Worm (Caenorhabditis elegans) whole organism, L1 larva: ENCODE results near the gene ivd-1.

ENCODE experiments used
- aly-2 ChIP-seq: fragments of 150-350 bp; optimal IDR thresholded peaks from 2 replicates; lab custom pipeline; 2014; ENCODE audit warnings: missing biosample characterization, missing genetic modification characterization
- ama-1 ChIP-seq: fragments of 150-350 bp; optimal IDR thresholded peaks from 2 replicates; lab custom pipeline; 2014
- ceh-90 ChIP-seq: sonication (generic microtip); optimal IDR thresholded peaks from 2 replicates; lab custom pipeline; 2016; ENCODE audit warnings: missing genetic modification characterization, missing compliant biosample characterization
- irx-1 ChIP-seq: sonication (generic microtip); optimal IDR thresholded peaks from 2 replicates; lab custom pipeline; 2016; ENCODE audit warnings: missing genetic modification characterization, missing compliant biosample characterization
- lin-15B ChIP-seq: fragments of 150-350 bp; sonication (generic microtip); optimal IDR thresholded peaks from 3 replicates; lab custom pipeline; 2014; ENCODE audit warnings: missing biosample characterization, missing genetic modification characterization
- lsy-2 ChIP-seq, 2 experiments: fragments of 150-350 bp; optimal IDR thresholded peaks; 2 replicates each; lab custom pipeline; 2014; ENCODE audit warnings: missing biosample characterization in 2 of 2, missing genetic modification characterization in 2 of 2
- nhr-12 ChIP-seq: sonication (generic microtip); optimal IDR thresholded peaks from 2 replicates; lab custom pipeline; 2017; ENCODE audit warnings: missing biosample characterization, missing genetic modification characterization
- tbx-2 ChIP-seq: sonication (generic microtip); optimal IDR thresholded peaks from 2 replicates; lab custom pipeline; 2016; ENCODE audit warnings: missing genetic modification characterization, missing compliant biosample characterization
- unc-130 ChIP-seq: fragments of 150-350 bp; optimal IDR thresholded peaks from 2 replicates; lab custom pipeline; 2017; ENCODE audit warnings: missing biosample characterization, missing genetic modification characterization, inconsistent platforms
- vab-15 ChIP-seq: sonication (generic microtip); optimal IDR thresholded peaks from 2 replicates; lab custom pipeline; 2017; ENCODE audit warnings: missing genotype, mild to moderate bottlenecking, missing genetic modification characterization, missing compliant biosample characterization

DNA sequence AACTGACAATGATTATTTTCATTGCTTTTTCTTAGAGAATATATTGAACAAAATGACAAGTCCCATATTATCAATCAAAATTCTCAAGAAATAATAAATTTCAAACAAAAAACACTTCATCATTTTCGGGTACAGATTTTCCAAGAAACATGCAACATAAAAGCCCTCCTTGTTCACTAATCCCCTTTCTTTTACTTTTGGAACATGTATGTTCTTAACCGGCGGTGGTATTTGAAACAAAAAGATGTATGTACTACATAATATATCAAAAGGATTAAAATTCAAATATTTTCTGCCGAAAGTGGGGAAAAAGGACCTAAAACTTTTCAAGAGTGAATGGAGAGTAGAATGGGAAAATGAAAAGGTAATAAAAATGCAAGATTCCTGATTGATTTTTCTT is 34.4 kb downstream of the ivd-1 start:
- no peak for TF ChIP-seq ama-1 (lab: Kevin White, UChicago)
- TF ChIP-seq lsy-2 (tag; optimal IDR thresholded peaks at IDR 0.05; lab: Kevin White, UChicago) = no peak
- no peak for TF ChIP-seq nhr-12 (tag; lab: Kevin White, UChicago)
- TF ChIP-seq tbx-2 (tag; lab: Kevin White, UChicago) = no peak
- TF ChIP-seq unc-130 = no peak
- TF ChIP-seq ceh-90 (tag; lab: Kevin White, UChicago) = no peak
- no peak for TF ChIP-seq lin-15B
- TF ChIP-seq irx-1 (tag; lab: Kevin White, UChicago) = no peak
- no peak for TF ChIP-seq vab-15 (tag; lab: Kevin White, UChicago)
- no peak for TF ChIP-seq aly-2 (tag; lab: Kevin White, UChicago)
